Fruit fly (Drosophila melanogaster) whole organism, embryonic: ENCODE results near the gene CG42869.

Experiments used
- ATbp ChIP-seq: fragments of 200-800 bp; sonication (Bioruptor generic); optimal IDR thresholded peaks from 2 replicates; lab custom pipeline; 2017; ENCODE audit warnings: missing biosample characterization, mild to moderate bottlenecking, missing genetic modification characterization, missing genetic modification reagents
- CG10267 ChIP-seq: fragments of 200-800 bp; sonication (Bioruptor generic); optimal IDR thresholded peaks from 2 replicates; lab custom pipeline; 2018; ENCODE audit warnings: missing biosample characterization, mild to moderate bottlenecking, missing genetic modification characterization, moderate library complexity
- CG10543 ChIP-seq: fragments of 200-800 bp; sonication (Bioruptor generic); optimal IDR thresholded peaks from 3 replicates; lab custom pipeline; 2017; ENCODE audit warnings: missing biosample characterization, mild to moderate bottlenecking, missing genetic modification characterization, moderate library complexity
- CG11723 ChIP-seq: fragments of 200-800 bp; sonication (Bioruptor generic); optimal IDR thresholded peaks from 2 replicates; lab custom pipeline; 2017; ENCODE audit warnings: missing biosample characterization, mild to moderate bottlenecking, missing genetic modification characterization
- CG13287 ChIP-seq: fragments of 200-800 bp; sonication (Bioruptor generic); IDR thresholded peaks from 2 replicates; pipeline ENCODE4 v1.3.6; 2022; ENCODE audit warnings: missing biosample characterization, missing genetic modification characterization; ENCODE audit not compliant: partially characterized antibody
- CG13775 ChIP-seq: fragments of 200-800 bp; sonication (Bioruptor generic); optimal IDR thresholded peaks from 3 replicates; lab custom pipeline; 2017; ENCODE audit warnings: missing biosample characterization, mild to moderate bottlenecking, missing genetic modification characterization
- CG13894 ChIP-seq: fragments of 200-800 bp; sonication (Bioruptor generic); optimal IDR thresholded peaks from 3 replicates; lab custom pipeline; 2018; ENCODE audit warnings: missing biosample characterization, mild to moderate bottlenecking, missing genetic modification characterization, moderate library complexity
- CG15073 ChIP-seq: fragments of 200-800 bp; sonication (Bioruptor generic); optimal IDR thresholded peaks from 2 replicates; lab custom pipeline; 2016; ENCODE audit warnings: missing biosample characterization, missing genetic modification characterization
- CG1647 ChIP-seq: fragments of 200-800 bp; sonication (Bioruptor generic); optimal IDR thresholded peaks from 3 replicates; lab custom pipeline; 2016; ENCODE audit warnings: missing biosample characterization, missing genetic modification characterization
- CG16815 ChIP-seq: fragments of 200-800 bp; sonication (Bioruptor generic); optimal IDR thresholded peaks from 3 replicates; lab custom pipeline; 2017; ENCODE audit warnings: missing biosample characterization, mild to moderate bottlenecking, missing genetic modification characterization
- CG17568 ChIP-seq: fragments of 200-800 bp; sonication (Bioruptor generic); optimal IDR thresholded peaks from 2 replicates; lab custom pipeline; 2018; ENCODE audit warnings: missing biosample characterization, mild to moderate bottlenecking, missing genetic modification characterization, moderate library complexity
- CG32772 ChIP-seq: fragments of 200-800 bp; sonication (Bioruptor generic); IDR thresholded peaks from 2 replicates; pipeline ENCODE4 v1.3.6; 2022; ENCODE audit warnings: missing biosample characterization, missing genetic modification characterization
- CG34422 ChIP-seq: fragments of 200-800 bp; sonication (Bioruptor generic); IDR thresholded peaks from 3 replicates; pipeline ENCODE4 v1.3.6; 2022; ENCODE audit warnings: missing biosample characterization, missing genetic modification characterization
- CG43689 ChIP-seq: fragments of 200-800 bp; sonication (Bioruptor generic); IDR thresholded peaks from 2 replicates; pipeline ENCODE4 v1.3.6; 2022; ENCODE audit warnings: missing biosample characterization, missing genetic modification characterization
- CG5953 ChIP-seq: fragments of 200-800 bp; sonication (Bioruptor generic); IDR thresholded peaks from 2 replicates; pipeline ENCODE4 v1.3.6; 2022; ENCODE audit warnings: missing biosample characterization, missing genetic modification characterization
- CG6272 ChIP-seq: fragments of 200-800 bp; sonication (Bioruptor generic); IDR thresholded peaks from 2 replicates; pipeline ENCODE4 v1.3.6; 2022; ENCODE audit warnings: missing biosample characterization, missing genetic modification characterization
- CG6854 ChIP-seq: fragments of 200-800 bp; sonication (Bioruptor generic); optimal IDR thresholded peaks from 3 replicates; lab custom pipeline; 2017; ENCODE audit warnings: missing biosample characterization, mild to moderate bottlenecking, missing genetic modification characterization
- CG7271 ChIP-seq: fragments of 200-800 bp; sonication (Bioruptor generic); optimal IDR thresholded peaks from 2 replicates; lab custom pipeline; 2018; ENCODE audit warnings: missing biosample characterization, mild to moderate bottlenecking, missing genetic modification characterization, moderate library complexity
- CG7786 ChIP-seq: fragments of 200-800 bp; sonication (Bioruptor generic); optimal IDR thresholded peaks from 2 replicates; lab custom pipeline; 2016; ENCODE audit warnings: missing biosample characterization, missing genetic modification characterization
- CG7987 ChIP-seq: fragments of 200-800 bp; sonication (Bioruptor generic); optimal IDR thresholded peaks from 2 replicates; lab custom pipeline; 2018; ENCODE audit warnings: missing biosample characterization, mild to moderate bottlenecking, missing genetic modification characterization, moderate library complexity
- CG9215 ChIP-seq: fragments of 200-800 bp; sonication (Bioruptor generic); IDR thresholded peaks from 2 replicates; pipeline ENCODE4 v1.3.6; 2022; ENCODE audit warnings: missing biosample characterization, missing genetic modification characterization
- CG9797 ChIP-seq: fragments of 200-800 bp; sonication (Bioruptor generic); optimal IDR thresholded peaks from 3 replicates; lab custom pipeline; 2018; ENCODE audit warnings: missing biosample characterization, mild to moderate bottlenecking, missing genetic modification characterization
- CHES-1-like ChIP-seq: fragments of 200-800 bp; sonication (Bioruptor generic); optimal IDR thresholded peaks from 2 replicates; lab custom pipeline; 2016; ENCODE audit warnings: missing biosample characterization, missing genetic modification characterization
- Dp ChIP-seq: fragments of 200-800 bp; sonication (Bioruptor generic); optimal IDR thresholded peaks from 2 replicates; lab custom pipeline; 2018; ENCODE audit warnings: missing biosample characterization, mild to moderate bottlenecking, missing genetic modification characterization, moderate library complexity
- Elba2 ChIP-seq: fragments of 200-800 bp; sonication (Bioruptor generic); optimal IDR thresholded peaks from 3 replicates; lab custom pipeline; 2016; ENCODE audit warnings: missing biosample characterization, missing genetic modification characterization
- Fer2 ChIP-seq: fragments of 200-800 bp; sonication (Bioruptor generic); optimal IDR thresholded peaks from 2 replicates; lab custom pipeline; 2018; ENCODE audit warnings: missing biosample characterization, mild to moderate bottlenecking, missing genetic modification characterization, moderate library complexity
- GATAe ChIP-seq: fragments of 200-800 bp; sonication (Bioruptor generic); conservative IDR thresholded peaks from 2 replicates; pipeline ENCODE4 v1.3.6; 2022; ENCODE audit warnings: missing biosample characterization, missing genetic modification characterization
- HHEX ChIP-seq: fragments of 200-800 bp; sonication (Bioruptor generic); optimal IDR thresholded peaks from 3 replicates; lab custom pipeline; 2017; ENCODE audit warnings: missing biosample characterization, mild to moderate bottlenecking, missing genetic modification characterization, missing genetic modification reagents
- HLH3B ChIP-seq: fragments of 200-800 bp; sonication (Bioruptor generic); IDR thresholded peaks from 2 replicates; pipeline ENCODE4 v1.3.6; 2022; ENCODE audit warnings: missing biosample characterization, missing genetic modification characterization
- HLH4C ChIP-seq: fragments of 200-800 bp; sonication (Bioruptor generic); IDR thresholded peaks from 3 replicates; pipeline ENCODE4 v1.3.6; 2022; ENCODE audit warnings: missing biosample characterization, missing genetic modification characterization; ENCODE audit not compliant: partially characterized antibody
- Mrtf ChIP-seq: fragments of 200-800 bp; sonication (Bioruptor generic); IDR thresholded peaks from 3 replicates; pipeline ENCODE4 v1.3.6; 2022; ENCODE audit warnings: missing biosample characterization, missing genetic modification characterization
- NK7.1 ChIP-seq: fragments of 200-800 bp; sonication (Bioruptor generic); optimal IDR thresholded peaks from 3 replicates; lab custom pipeline; 2016; ENCODE audit warnings: missing biosample characterization, missing genetic modification characterization
- Oaz ChIP-seq: fragments of 200-800 bp; sonication (Bioruptor generic); IDR thresholded peaks from 2 replicates; pipeline ENCODE4 v1.3.6; 2022; ENCODE audit warnings: missing biosample characterization, missing genetic modification characterization
- Ravus ChIP-seq: fragments of 200-800 bp; sonication (Bioruptor generic); IDR thresholded peaks from 2 replicates; pipeline ENCODE4 v1.3.6; 2022; ENCODE audit warnings: missing biosample characterization, missing genetic modification characterization
- abd-A ChIP-seq: fragments of 200-800 bp; sonication (Bioruptor generic); optimal IDR thresholded peaks from 3 replicates; lab custom pipeline; 2019; ENCODE audit warnings: missing biosample characterization, mild to moderate bottlenecking, missing genetic modification characterization, moderate library complexity
- bcd ChIP-seq: fragments of 200-800 bp; sonication (Bioruptor generic); optimal IDR thresholded peaks from 2 replicates; lab custom pipeline; 2017; ENCODE audit warnings: missing biosample characterization, mild to moderate bottlenecking, missing genetic modification characterization
- disco-r ChIP-seq: fragments of 200-800 bp; sonication (Bioruptor generic); optimal IDR thresholded peaks from 2 replicates; lab custom pipeline; 2016; ENCODE audit warnings: missing biosample characterization, missing genetic modification characterization
- en ChIP-seq: fragments of 200-800 bp; sonication (Bioruptor generic); optimal IDR thresholded peaks from 2 replicates; lab custom pipeline; 2016; ENCODE audit warnings: missing biosample characterization, missing genetic modification characterization
- gsb ChIP-seq: fragments of 200-800 bp; sonication (Bioruptor generic); IDR thresholded peaks from 2 replicates; pipeline ENCODE4 v1.3.6; 2022; ENCODE audit warnings: missing biosample characterization, missing genetic modification characterization
- odd ChIP-seq: fragments of 200-800 bp; sonication (Bioruptor generic); optimal IDR thresholded peaks from 2 replicates; lab custom pipeline; 2017; ENCODE audit warnings: missing biosample characterization, mild to moderate bottlenecking, missing genetic modification characterization
- p53 ChIP-seq: fragments of 200-800 bp; sonication (Bioruptor generic); optimal IDR thresholded peaks from 2 replicates; lab custom pipeline; 2016; ENCODE audit warnings: missing biosample characterization, missing genetic modification characterization
- pan ChIP-seq, 4 experiments: fragments of >200 bp in 3 of 4; fragments of 200-800 bp in 1 of 4; sonication (Bioruptor generic) in 1 of 4; optimal IDR thresholded peaks in 3 of 4; IDR thresholded peaks in 1 of 4; 2 replicates each; pipeline versions ENCODE4 v1.3.6 to Lab custom; 2017 to 2022; ENCODE audit warnings: missing biosample characterization in 2 of 4, missing genetic modification characterization in 2 of 4, mixed read lengths in 1 of 4
- prd ChIP-seq, 3 experiments: fragments of >200 bp in 2 of 3; fragments of 200-800 bp in 1 of 3; sonication (Bioruptor generic) in 1 of 3; optimal IDR thresholded peaks in 2 of 3; IDR thresholded peaks in 1 of 3; 2 replicates in 2 of 3; 3 replicates in 1 of 3; pipeline versions ENCODE4 v1.3.6 to Lab custom; 2017 to 2022; ENCODE audit warnings: missing biosample characterization in 1 of 3, missing genetic modification characterization in 1 of 3
- run ChIP-seq: fragments of 200-800 bp; sonication (Bioruptor generic); optimal IDR thresholded peaks from 3 replicates; lab custom pipeline; 2018; ENCODE audit warnings: missing biosample characterization, mild to moderate bottlenecking, missing genetic modification characterization
- sens ChIP-seq: fragments of 200-800 bp; sonication (Bioruptor generic); peaks from one replicate; lab custom pipeline; 2016; ENCODE audit warnings: missing biosample characterization, missing genetic modification characterization
- shn ChIP-seq: fragments of 200-800 bp; sonication (Bioruptor generic); optimal IDR thresholded peaks from 3 replicates; lab custom pipeline; 2016; ENCODE audit warnings: missing biosample characterization, missing genetic modification characterization
- sna ChIP-seq: fragments of 200-800 bp; sonication (Bioruptor generic); IDR thresholded peaks from 2 replicates; pipeline ENCODE4 v1.3.6; 2022; ENCODE audit warnings: missing biosample characterization, missing genetic modification characterization; ENCODE audit not compliant: partially characterized antibody
- sqz ChIP-seq: fragments of 200-800 bp; sonication (Bioruptor generic); optimal IDR thresholded peaks from 3 replicates; lab custom pipeline; 2018; ENCODE audit warnings: missing biosample characterization, mild to moderate bottlenecking, missing genetic modification characterization
- stwl ChIP-seq: fragments of 200-800 bp; sonication (Bioruptor generic); optimal IDR thresholded peaks from 3 replicates; lab custom pipeline; 2018; ENCODE audit warnings: missing biosample characterization, mild to moderate bottlenecking, missing genetic modification characterization, moderate library complexity
- vvl ChIP-seq: fragments of 200-800 bp; sonication (Bioruptor generic); IDR thresholded peaks from 2 replicates; pipeline ENCODE4 v1.3.6; 2022; ENCODE audit warnings: missing biosample characterization, missing genetic modification characterization

CG42869 gene

DNA sequence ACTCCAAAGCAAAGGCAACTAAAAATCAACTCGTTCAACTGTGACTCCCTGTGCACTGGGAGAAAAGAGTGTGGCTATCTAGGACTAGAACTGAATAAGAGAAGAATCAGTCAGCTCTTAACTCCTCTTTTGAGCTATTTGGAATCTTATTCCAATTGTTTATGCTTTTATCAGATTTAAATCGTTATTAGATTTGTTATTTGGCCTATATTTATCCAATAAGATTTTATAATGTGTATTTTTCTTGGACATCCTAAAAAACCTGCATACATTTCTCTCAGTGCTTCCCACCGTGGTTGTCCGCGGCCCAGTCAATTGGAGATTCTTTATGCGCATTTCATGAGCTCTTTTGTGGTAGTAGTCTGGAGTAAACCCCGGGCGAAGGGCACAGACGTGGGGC lies 44.8 kb upstream of the CG42869 start (continued):
- no peak for TF ChIP-seq sna (GFP tag; lab: Robert Waterston, UW)
- TF ChIP-seq sens (GFP tag; lab: Kevin White, UChicago) = peak; percentile 95
- peak; percentile 56 for TF ChIP-seq CG13775 (GFP tag; lab: Kevin White, UChicago)
- TF ChIP-seq GATAe (GFP tag; lab: Robert Waterston, UW) = no peak
- TF ChIP-seq HLH4C (GFP tag; lab: Robert Waterston, UW) = no peak
- no peak for TF ChIP-seq CG17568 (GFP tag; lab: Kevin White, UChicago)
- TF ChIP-seq CG7271 (tag; lab: Kevin White, UChicago) = no peak
- no peak; the same call in 1 of the 2 replicates for TF ChIP-seq Oaz
- no peak for TF ChIP-seq odd
- TF ChIP-seq CG43689 (GFP tag; lab: Robert Waterston, UW) = peak; percentile 55
- no peak for TF ChIP-seq CG9797 (GFP tag; lab: Kevin White, UChicago)
- peak; percentile 63; the same call in 1 of the 3 replicates for TF ChIP-seq Mrtf (GFP tag; lab: Robert Waterston, UW)
- TF ChIP-seq vvl (GFP tag; lab: Robert Waterston, UW) = peak; percentile 65
- TF ChIP-seq pan (optimal IDR thresholded peaks at IDR 0.05; lab: Kevin White, UChicago) = no peak
- peak in 1 of 2 experiments; percentile 65 for TF ChIP-seq pan (GFP tag; optimal IDR thresholded peaks at IDR 0.05 in 1 of 2, IDR thresholded peaks at IDR 0.05 in 1 of 2)
- TF ChIP-seq CG15073 (GFP tag; lab: Kevin White, UChicago) = no peak
- peak; percentile 52; the same call in 1 of the 2 replicates for TF ChIP-seq CG9215 (GFP tag; lab: Robert Waterston, UW)
- TF ChIP-seq Ravus (GFP tag; lab: Robert Waterston, UW) = peak; percentile 31
- peak; percentile 18 for TF ChIP-seq Fer2
- peak; percentile 55 for TF ChIP-seq en (GFP tag; lab: Kevin White, UChicago)
- no peak for TF ChIP-seq CG7987 (GFP tag; lab: Kevin White, UChicago)
- TF ChIP-seq shn (GFP tag; lab: Kevin White, UChicago) = peak; percentile 46
- no peak for TF ChIP-seq CG5953
- no peak for TF ChIP-seq p53 (GFP tag; lab: Kevin White, UChicago)
- TF ChIP-seq sqz (GFP tag; lab: Kevin White, UChicago) = peak; percentile 25
- TF ChIP-seq CG6272 (GFP tag; lab: Robert Waterston, UW) = no peak
- TF ChIP-seq Elba2 (GFP tag; lab: Kevin White, UChicago) = no peak
- no peak for TF ChIP-seq prd (optimal IDR thresholded peaks at IDR 0.05; lab: Kevin White, UChicago)
- TF ChIP-seq prd (GFP tag; IDR thresholded peaks at IDR 0.05; lab: Robert Waterston, UW) = peak; percentile 79
- TF ChIP-seq HHEX (GFP tag; lab: Kevin White, UChicago) = peak; percentile 59
- no peak for TF ChIP-seq Dp (GFP tag; lab: Kevin White, UChicago)
- TF ChIP-seq disco-r (GFP tag; lab: Kevin White, UChicago) = no peak
- TF ChIP-seq CG34422 (GFP tag; lab: Robert Waterston, UW) = peak; percentile 71; the same call in 1 of the 3 replicates
- no peak for TF ChIP-seq CG6854 (GFP tag; lab: Kevin White, UChicago)
- peak; percentile 64 for TF ChIP-seq CG10267
- TF ChIP-seq stwl (tag; lab: Kevin White, UChicago) = no peak
- TF ChIP-seq gsb (GFP tag; lab: Robert Waterston, UW) = peak; percentile 61
- TF ChIP-seq CG11723 (GFP tag; lab: Kevin White, UChicago) = no peak
- peak; percentile 69 for TF ChIP-seq CG32772 (GFP tag; lab: Robert Waterston, UW)
- TF ChIP-seq CG1647 (GFP tag; lab: Kevin White, UChicago) = peak; percentile 23
- TF ChIP-seq CG13287 (GFP tag; lab: Robert Waterston, UW) = no peak
- no peak for TF ChIP-seq CHES-1-like
- no peak for TF ChIP-seq CG13894 (tag; lab: Kevin White, UChicago)
- TF ChIP-seq CG10543 (GFP tag; lab: Kevin White, UChicago) = peak; percentile 7
- peak; percentile 36 for TF ChIP-seq ATbp (GFP tag; lab: Kevin White, UChicago)
- TF ChIP-seq CG7786 (GFP tag; lab: Kevin White, UChicago) = peak; percentile 60
- TF ChIP-seq bcd = peak; percentile 74
- peak; percentile 57 for TF ChIP-seq HLH3B
- peak; percentile 38 for TF ChIP-seq NK7.1 (GFP tag; lab: Kevin White, UChicago)
- TF ChIP-seq run = no peak
- peak; percentile 52 for TF ChIP-seq CG16815
- TF ChIP-seq abd-A = no peak
